Worm (Caenorhabditis elegans) whole organism, young adult: Measurements from ENCODE around the gene nhr-277.

Experiments
- B0019.2 ChIP-seq: fragments of 200-800 bp; sonication (Bioruptor generic); conservative IDR thresholded peaks from 2 replicates; pipeline ENCODE4 v1.3.6; 2022; ENCODE audit warnings: missing genetic modification reagents, missing genetic modification characterization, missing compliant biosample characterization
- B0336.3 ChIP-seq: fragments of 200-800 bp; sonication (Bioruptor generic); IDR thresholded peaks from 2 replicates; pipeline ENCODE4 v1.3.6; 2022; ENCODE audit warnings: missing genetic modification characterization, missing compliant biosample characterization
- D2030.7 ChIP-seq: fragments of 200-800 bp; sonication (Bioruptor generic); IDR thresholded peaks from 2 replicates; pipeline ENCODE4 v1.3.6; 2022; ENCODE audit warnings: missing genetic modification reagents, missing genetic modification characterization, missing compliant biosample characterization
- F22D6.2 ChIP-seq: sonication (generic microtip); optimal IDR thresholded peaks from 2 replicates; lab custom pipeline; 2016; ENCODE audit warnings: mild to moderate bottlenecking, missing genetic modification characterization, missing compliant biosample characterization
- F23B12.7 ChIP-seq: sonication (generic microtip); optimal IDR thresholded peaks from 2 replicates; lab custom pipeline; 2017; ENCODE audit warnings: missing genetic modification characterization, mild to moderate bottlenecking, missing compliant biosample characterization, antibody characterized with exemption, moderate library complexity; ENCODE audit not compliant: insufficient read depth
- F37B4.10 ChIP-seq: fragments of 200-800 bp; sonication (Bioruptor generic); IDR thresholded peaks from 2 replicates; pipeline ENCODE4 v1.3.6; 2022; ENCODE audit warnings: missing genetic modification characterization, missing compliant biosample characterization
- F49E8.2 ChIP-seq: sonication (generic microtip); optimal IDR thresholded peaks from 3 replicates; lab custom pipeline; 2017; ENCODE audit warnings: missing genetic modification characterization, mild to moderate bottlenecking, missing compliant biosample characterization, antibody characterized with exemption, moderate library complexity; ENCODE audit not compliant: insufficient read depth
- F57C9.4 ChIP-seq: sonication (generic microtip); optimal IDR thresholded peaks from 2 replicates; lab custom pipeline; 2017; ENCODE audit warnings: mild to moderate bottlenecking, missing genetic modification characterization, missing compliant biosample characterization
- K11D2.4 ChIP-seq: fragments of 200-800 bp; sonication (Bioruptor generic); IDR thresholded peaks from 2 replicates; pipeline ENCODE4 v1.3.6; 2022; ENCODE audit warnings: missing genetic modification reagents, missing genetic modification characterization, missing compliant biosample characterization
- K12H6.12 ChIP-seq: fragments of 200-800 bp; sonication (Bioruptor generic); optimal IDR thresholded peaks from 2 replicates; lab custom pipeline; 2018; ENCODE audit warnings: mild to moderate bottlenecking, missing genetic modification characterization, missing compliant biosample characterization
- T07F8.4 ChIP-seq: sonication (generic microtip); optimal IDR thresholded peaks from 2 replicates; lab custom pipeline; 2016; ENCODE audit warnings: mild to moderate bottlenecking, missing genetic modification characterization, moderate library complexity, missing compliant biosample characterization
- Y95B8A.8 ChIP-seq: fragments of 200-800 bp; sonication (Bioruptor generic); IDR thresholded peaks from 2 replicates; pipeline ENCODE4 v1.3.6; 2022; ENCODE audit warnings: missing genetic modification reagents, missing genetic modification characterization, missing compliant biosample characterization
- aptf-2 ChIP-seq: fragments of 200-800 bp; sonication (Bioruptor generic); conservative IDR thresholded peaks from 2 replicates; pipeline ENCODE4 v1.3.6; 2022; ENCODE audit warnings: missing genetic modification reagents, missing genetic modification characterization, missing compliant biosample characterization
- attf-3 ChIP-seq: fragments of 200-800 bp; sonication (Bioruptor generic); conservative IDR thresholded peaks from 2 replicates; pipeline ENCODE4 v1.3.6; 2022; ENCODE audit warnings: missing genetic modification reagents, missing genetic modification characterization, missing compliant biosample characterization
- attf-5 ChIP-seq: fragments of 200-800 bp; sonication (Bioruptor generic); optimal IDR thresholded peaks from 2 replicates; lab custom pipeline; 2018; ENCODE audit warnings: mild to moderate bottlenecking, missing genetic modification characterization, missing compliant biosample characterization
- cebp-1 ChIP-seq, 2 experiments: fragments of 200-800 bp in 1 of 2; sonication (Bioruptor generic) in 1 of 2; sonication (generic microtip) in 1 of 2; IDR thresholded peaks in 1 of 2; optimal IDR thresholded peaks in 1 of 2; 2 replicates each; pipeline versions ENCODE4 v1.3.6 to Lab custom; 2017 to 2022; ENCODE audit warnings: missing compliant biosample characterization in 2 of 2, missing genetic modification characterization in 2 of 2, mild to moderate bottlenecking in 1 of 2, missing genetic modification reagents in 1 of 2, moderate library complexity in 1 of 2
- ceh-100 ChIP-seq: fragments of 200-800 bp; sonication (Bioruptor generic); IDR thresholded peaks from 2 replicates; pipeline ENCODE4 v1.3.6; 2022; ENCODE audit warnings: missing genetic modification reagents, missing genetic modification characterization, missing compliant biosample characterization
- ceh-40 ChIP-seq: fragments of 200-800 bp; sonication (Bioruptor generic); IDR thresholded peaks from 2 replicates; pipeline ENCODE4 v1.3.6; 2022; ENCODE audit warnings: missing genetic modification characterization, missing compliant biosample characterization
- ceh-91 ChIP-seq: fragments of 200-800 bp; sonication (Bioruptor generic); IDR thresholded peaks from 2 replicates; pipeline ENCODE4 v1.3.6; 2022; ENCODE audit warnings: missing genetic modification reagents, missing genetic modification characterization, missing compliant biosample characterization
- chd-7 ChIP-seq: sonication (generic microtip); optimal IDR thresholded peaks from 2 replicates; lab custom pipeline; 2016; ENCODE audit warnings: mild to moderate bottlenecking, missing genetic modification characterization, moderate library complexity, missing compliant biosample characterization
- dpff-1 ChIP-seq: sonication (generic microtip); optimal IDR thresholded peaks from 2 replicates; lab custom pipeline; 2017; ENCODE audit warnings: mild to moderate bottlenecking, missing genetic modification characterization, missing compliant biosample characterization
- egl-18 ChIP-seq: fragments of 200-800 bp; sonication (Bioruptor generic); IDR thresholded peaks from 2 replicates; pipeline ENCODE4 v1.3.6; 2022; ENCODE audit warnings: missing genetic modification reagents, missing genetic modification characterization, missing compliant biosample characterization
- egl-44 ChIP-seq: fragments of 200-800 bp; sonication (Bioruptor generic); IDR thresholded peaks from 2 replicates; pipeline ENCODE4 v1.3.6; 2022; ENCODE audit warnings: missing genetic modification reagents, missing genetic modification characterization, missing compliant biosample characterization
- ekl-4 ChIP-seq: fragments of 200-800 bp; sonication (Bioruptor generic); IDR thresholded peaks from 2 replicates; pipeline ENCODE4 v1.3.6; 2022; ENCODE audit warnings: missing genetic modification reagents, missing genetic modification characterization, missing compliant biosample characterization
- lag-1 ChIP-seq: fragments of 200-800 bp; sonication (Bioruptor generic); IDR thresholded peaks from 2 replicates; pipeline ENCODE4 v1.3.6; 2022; ENCODE audit warnings: missing genetic modification reagents, missing genetic modification characterization, missing compliant biosample characterization
- lin-40 ChIP-seq: sonication (generic microtip); optimal IDR thresholded peaks from 2 replicates; lab custom pipeline; 2016; ENCODE audit warnings: missing genetic modification characterization, mild to moderate bottlenecking, missing compliant biosample characterization, missing genotype, missing genetic modification reagents
- lsl-1 ChIP-seq: fragments of 200-800 bp; sonication (Bioruptor generic); optimal IDR thresholded peaks from 2 replicates; lab custom pipeline; 2018; ENCODE audit warnings: mild to moderate bottlenecking, missing genetic modification characterization, moderate library complexity, missing compliant biosample characterization
- madf-10 ChIP-seq: sonication (generic microtip); optimal IDR thresholded peaks from 2 replicates; lab custom pipeline; 2016; ENCODE audit warnings: mild to moderate bottlenecking, missing genetic modification characterization, missing compliant biosample characterization
- madf-3 ChIP-seq: fragments of 200-800 bp; sonication (Bioruptor generic); IDR thresholded peaks from 2 replicates; pipeline ENCODE4 v1.3.6; 2022; ENCODE audit warnings: missing genetic modification reagents, missing genetic modification characterization, missing compliant biosample characterization
- madf-6 ChIP-seq: fragments of 200-800 bp; sonication (Bioruptor generic); IDR thresholded peaks from 2 replicates; pipeline ENCODE4 v1.3.6; 2022; ENCODE audit warnings: missing genetic modification reagents, missing genetic modification characterization, missing compliant biosample characterization
- mcd-1 ChIP-seq: fragments of 200-800 bp; sonication (Bioruptor generic); IDR thresholded peaks from 2 replicates; pipeline ENCODE4 v1.3.6; 2022; ENCODE audit warnings: missing genetic modification reagents, missing genetic modification characterization, missing compliant biosample characterization
- mxl-1 ChIP-seq: sonication (generic microtip); optimal IDR thresholded peaks from 2 replicates; lab custom pipeline; 2016; ENCODE audit warnings: missing genetic modification characterization, missing compliant biosample characterization
- nfya-2 ChIP-seq: fragments of 200-800 bp; sonication (Bioruptor generic); IDR thresholded peaks from 2 replicates; pipeline ENCODE4 v1.3.6; 2022; ENCODE audit warnings: missing genetic modification reagents, missing genetic modification characterization, missing compliant biosample characterization
- nfyb-1 ChIP-seq: fragments of 200-800 bp; sonication (Bioruptor generic); IDR thresholded peaks from 2 replicates; pipeline ENCODE4 v1.3.6; 2022; ENCODE audit warnings: missing genetic modification reagents, missing genetic modification characterization, missing compliant biosample characterization
- nhr-179 ChIP-seq: sonication (generic microtip); optimal IDR thresholded peaks from 2 replicates; lab custom pipeline; 2016; ENCODE audit warnings: mild to moderate bottlenecking, missing genetic modification characterization, missing compliant biosample characterization
- nhr-80 ChIP-seq: sonication (generic microtip); optimal IDR thresholded peaks from 2 replicates; lab custom pipeline; 2016; ENCODE audit warnings: missing genetic modification characterization, missing compliant biosample characterization
- pbrm-1 ChIP-seq: fragments of 200-800 bp; sonication (Bioruptor generic); IDR thresholded peaks from 2 replicates; pipeline ENCODE4 v1.3.6; 2022; ENCODE audit warnings: missing genetic modification reagents, missing genetic modification characterization, missing compliant biosample characterization
- rcor-1 ChIP-seq: fragments of 200-800 bp; sonication (Bioruptor generic); IDR thresholded peaks from 2 replicates; pipeline ENCODE4 v1.3.6; 2022; ENCODE audit warnings: missing genetic modification reagents, missing genetic modification characterization, missing compliant biosample characterization
- snpc-1.1 ChIP-seq: sonication (generic microtip); optimal IDR thresholded peaks from 2 replicates; lab custom pipeline; 2017; ENCODE audit warnings: missing genetic modification characterization, mild to moderate bottlenecking, missing compliant biosample characterization, antibody characterized with exemption, moderate library complexity, missing genotype, missing genetic modification reagents; ENCODE audit not compliant: insufficient read depth
- snpc-1.3 ChIP-seq: sonication (generic microtip); optimal IDR thresholded peaks from 2 replicates; lab custom pipeline; 2017; ENCODE audit warnings: missing genetic modification characterization, mild to moderate bottlenecking, missing compliant biosample characterization, antibody characterized with exemption, moderate library complexity, missing genotype, missing genetic modification reagents; ENCODE audit not compliant: insufficient read depth
- snpc-4 ChIP-seq, 5 experiments: fragments of 150-350 bp in 1 of 5; sonication (generic microtip) in 4 of 5; optimal IDR thresholded peaks; 2 replicates each; lab custom pipeline; 2014 to 2018; ENCODE audit warnings: missing genetic modification characterization in 5 of 5, missing biosample characterization in 3 of 5, antibody characterized with exemption in 2 of 5, mild to moderate bottlenecking in 2 of 5, missing compliant biosample characterization in 2 of 5, missing genotype in 2 of 5, moderate library complexity in 2 of 5, missing genetic modification reagents in 1 of 5
- somi-1 ChIP-seq: fragments of 200-800 bp; sonication (Bioruptor generic); optimal IDR thresholded peaks from 2 replicates; lab custom pipeline; 2018; ENCODE audit warnings: mild to moderate bottlenecking, missing genetic modification characterization, missing compliant biosample characterization
- tbx-9 ChIP-seq: sonication (generic microtip); optimal IDR thresholded peaks from 2 replicates; lab custom pipeline; 2016; ENCODE audit warnings: borderline replicate concordance, missing genetic modification characterization, inconsistent platforms, missing compliant biosample characterization
- zim-3 ChIP-seq: sonication (generic microtip); optimal IDR thresholded peaks from 2 replicates; lab custom pipeline; 2017; ENCODE audit warnings: mild to moderate bottlenecking, missing genetic modification characterization, moderate library complexity, missing compliant biosample characterization
- ztf-22 ChIP-seq: fragments of 200-800 bp; sonication (Bioruptor generic); optimal IDR thresholded peaks from 2 replicates; lab custom pipeline; 2018; ENCODE audit warnings: mild to moderate bottlenecking, missing genetic modification characterization, moderate library complexity, missing compliant biosample characterization

nhr-277 gene

DNA sequence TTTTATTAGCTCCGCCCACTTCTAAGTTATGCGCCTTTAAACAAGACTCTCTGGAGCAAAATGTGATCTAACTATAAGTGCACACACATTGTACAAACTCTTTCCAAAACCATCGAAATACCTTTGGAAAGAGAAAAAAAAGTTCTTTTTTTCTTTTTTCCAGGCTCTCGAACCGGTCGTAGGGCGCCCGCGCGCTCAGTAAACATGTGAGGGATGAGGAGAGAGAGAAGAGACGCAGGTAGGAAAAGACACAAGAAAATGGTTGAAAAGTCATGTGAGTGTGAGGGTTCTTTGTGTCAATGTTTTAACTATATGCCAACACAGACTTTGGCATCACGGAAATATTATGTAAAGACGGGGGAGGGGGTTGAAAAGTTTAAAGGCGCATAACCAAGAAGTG is 31.7 kb downstream of the nhr-277 start (continued):
- TF ChIP-seq chd-7 (tag; lab: Kevin White, UChicago) (peak; percentile 73), B0336.3 (GFP tag; lab: Robert Waterston, UW) (peak; percentile 71), somi-1 (GFP tag; lab: Kevin White, UChicago) (peak; percentile 20), nhr-179 (tag; lab: Kevin White, UChicago) (no peak), D2030.7 (no peak), dpff-1 (tag; lab: Kevin White, UChicago) (no peak), F22D6.2 (tag; lab: Kevin White, UChicago) (no peak), lin-40 (tag; lab: Kevin White, UChicago) (peak; percentile 78), attf-5 (GFP tag; lab: Kevin White, UChicago) (peak; percentile 65), F23B12.7 (tag; lab: Kevin White, UChicago) (peak; percentile 42), mcd-1 (GFP tag; lab: Robert Waterston, UW) (peak; percentile 55; the same call in 1 of the 2 replicates), nfyb-1 (GFP tag; lab: Robert Waterston, UW) (peak; percentile 54; the same call in 1 of the 2 replicates), madf-3 (GFP tag; lab: Robert Waterston, UW) (0 out of 2 replicates have a peak, but pooled peaks have one; percentile 56), pbrm-1 (GFP tag; lab: Robert Waterston, UW) (peak; percentile 72), tbx-9 (tag; lab: Kevin White, UChicago) (no peak), T07F8.4 (tag; lab: Kevin White, UChicago) (no peak), B0019.2 (GFP tag; lab: Robert Waterston, UW) (no peak), madf-6 (GFP tag; lab: Robert Waterston, UW) (no peak), F37B4.10 (GFP tag; lab: Robert Waterston, UW) (no peak), nhr-80 (peak; percentile 26), K12H6.12 (tag; lab: Kevin White, UChicago) (peak; percentile 73), ekl-4 (peak; percentile 83), egl-18 (GFP tag; lab: Robert Waterston, UW) (no peak), K11D2.4 (GFP tag; lab: Robert Waterston, UW) (peak; percentile 82), cebp-1 (GFP tag; IDR thresholded peaks at IDR 0.05; lab: Robert Waterston, UW) (no peak), cebp-1 (tag; optimal IDR thresholded peaks at IDR 0.05; lab: Kevin White, UChicago) (peak; percentile 77), snpc-4 (GFP tag; optimal IDR thresholded peaks at IDR 0.05; lab: Kevin White, UChicago) (no peak), snpc-4 (tag; optimal IDR thresholded peaks at IDR 0.05; lab: Kevin White, UChicago) (peak in 1 of 4 experiments; percentile 38)
- TF ChIP-seq, all 124 proteins: peak for 37

DNA sequence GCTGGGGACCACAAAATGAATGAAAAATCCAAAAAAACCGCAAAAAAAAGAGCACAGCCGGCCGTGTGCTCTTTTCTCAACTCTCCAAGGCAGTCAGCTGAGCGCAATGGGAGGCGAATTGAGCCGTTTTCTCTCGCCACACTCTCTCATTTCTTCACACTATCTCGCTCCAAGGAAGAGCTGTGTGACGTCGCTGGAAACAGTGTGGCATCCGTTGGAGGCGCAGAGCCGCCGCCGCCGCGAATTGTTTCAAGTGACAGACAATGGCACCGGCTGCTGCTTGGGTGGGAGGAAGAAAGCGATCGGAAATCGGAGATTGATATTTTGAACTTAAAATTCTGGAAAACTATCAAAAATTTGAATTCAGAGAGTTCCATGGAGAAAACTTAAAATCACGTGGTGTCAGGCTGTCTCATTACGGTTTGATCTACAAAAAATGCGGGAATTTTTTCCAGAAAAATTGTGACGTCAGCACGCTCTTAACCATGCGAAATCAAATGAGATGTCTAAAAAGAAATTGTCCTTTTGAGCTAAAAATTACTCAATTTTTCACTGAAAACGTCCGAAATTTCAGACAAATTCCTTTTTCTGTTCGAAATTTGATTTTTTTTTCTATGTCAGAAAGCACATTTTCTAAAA is 33.3 kb downstream of the nhr-277 start:
- TF ChIP-seq mxl-1 (tag; lab: Kevin White, UChicago) (no peak), ceh-100 (GFP tag; lab: Robert Waterston, UW) (no peak), F49E8.2 (no peak), ztf-22 (GFP tag; lab: Kevin White, UChicago) (no peak), madf-10 (tag; lab: Kevin White, UChicago) (no peak), F57C9.4 (tag; lab: Kevin White, UChicago) (no peak), aptf-2 (GFP tag; lab: Robert Waterston, UW) (no peak), ceh-91 (no peak), snpc-1.1 (no peak), K11D2.4 (GFP tag; lab: Robert Waterston, UW) (no peak), nfya-2 (GFP tag; lab: Robert Waterston, UW) (no peak), Y95B8A.8 (GFP tag; lab: Robert Waterston, UW) (no peak), snpc-1.3 (tag; lab: Kevin White, UChicago) (no peak), attf-3 (GFP tag; lab: Robert Waterston, UW) (no peak), lag-1 (GFP tag; lab: Robert Waterston, UW) (no peak), lsl-1 (GFP tag; lab: Kevin White, UChicago) (no peak), zim-3 (no peak), egl-18 (GFP tag; lab: Robert Waterston, UW) (no peak), rcor-1 (no peak), ceh-40 (GFP tag; lab: Robert Waterston, UW) (no peak), F37B4.10 (GFP tag; lab: Robert Waterston, UW) (no peak), madf-6 (GFP tag; lab: Robert Waterston, UW) (no peak), egl-44 (GFP tag; lab: Robert Waterston, UW) (no peak)
